Fruit fly (Drosophila melanogaster): ENCODE results near the gene CG14313.

- no peak for TF ChIP-seq CG1621 (tag; optimal IDR thresholded peaks at IDR 0.05)
- no peak for TF ChIP-seq CG9139 (GFP tag; optimal IDR thresholded peaks at IDR 0.05)
- no peak for TF ChIP-seq CG11902 (GFP tag; optimal IDR thresholded peaks at IDR 0.05)
- TF ChIP-seq CG11762 (GFP tag; optimal IDR thresholded peaks at IDR 0.05; ENCODE audit: insufficient read depth), result no peak
- TF ChIP-seq CG8319 (GFP tag; optimal IDR thresholded peaks at IDR 0.05), result no peak
- TF ChIP-seq Smox (GFP tag; optimal IDR thresholded peaks at IDR 0.05), result no peak
These were observed 35.6 kb upstream of the CG14313 start for dm6 chr3R:18227385-18227784.

Measured in whole organism, prepupa.